Worm (Caenorhabditis elegans): ENCODE data around the gene K10C2.8.

The K10C2.8 gene

DNA sequence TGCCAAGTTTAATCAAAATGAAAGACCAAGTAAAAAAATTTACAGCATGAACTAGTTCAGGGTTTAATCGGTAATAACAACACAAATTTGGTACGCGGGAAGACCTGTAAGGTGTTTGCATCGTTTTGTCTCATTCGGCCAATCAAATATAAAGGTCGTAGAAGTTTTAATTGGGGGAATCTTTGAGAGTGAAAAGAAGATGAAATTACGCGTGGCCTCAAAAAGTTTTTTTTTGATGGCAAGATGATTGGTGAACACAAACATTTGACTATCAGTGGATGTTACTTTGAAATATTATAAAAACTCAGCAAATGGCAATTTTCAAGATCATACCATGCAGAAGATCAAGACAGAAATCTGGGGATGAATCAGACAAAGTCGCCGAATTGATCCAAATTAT lies 17.7 kb upstream of the K10C2.8 start, which contains the start of gene nas-33:
Gene nas-33, minus strand, starts transcription at position 101 of the 400 bp plus-strand sequence.
- TF ChIP-seq unc-55 (GFP tag; optimal IDR thresholded peaks at IDR 0.05), result no peak
- TF ChIP-seq nhr-21 (tag; optimal IDR thresholded peaks at IDR 0.05), result no peak
- TF ChIP-seq elt-1 (tag; optimal IDR thresholded peaks at IDR 0.05), result no peak
- no peak for TF ChIP-seq blmp-1 (tag; optimal IDR thresholded peaks at IDR 0.05; ENCODE audit: insufficient read depth)
- no peak for TF ChIP-seq alr-1 (tag; optimal IDR thresholded peaks at IDR 0.05)
- no peak for TF ChIP-seq crh-2 (tag; optimal IDR thresholded peaks at IDR 0.05)
- no peak for TF ChIP-seq nhr-25 (tag; optimal IDR thresholded peaks at IDR 0.05)

DNA sequence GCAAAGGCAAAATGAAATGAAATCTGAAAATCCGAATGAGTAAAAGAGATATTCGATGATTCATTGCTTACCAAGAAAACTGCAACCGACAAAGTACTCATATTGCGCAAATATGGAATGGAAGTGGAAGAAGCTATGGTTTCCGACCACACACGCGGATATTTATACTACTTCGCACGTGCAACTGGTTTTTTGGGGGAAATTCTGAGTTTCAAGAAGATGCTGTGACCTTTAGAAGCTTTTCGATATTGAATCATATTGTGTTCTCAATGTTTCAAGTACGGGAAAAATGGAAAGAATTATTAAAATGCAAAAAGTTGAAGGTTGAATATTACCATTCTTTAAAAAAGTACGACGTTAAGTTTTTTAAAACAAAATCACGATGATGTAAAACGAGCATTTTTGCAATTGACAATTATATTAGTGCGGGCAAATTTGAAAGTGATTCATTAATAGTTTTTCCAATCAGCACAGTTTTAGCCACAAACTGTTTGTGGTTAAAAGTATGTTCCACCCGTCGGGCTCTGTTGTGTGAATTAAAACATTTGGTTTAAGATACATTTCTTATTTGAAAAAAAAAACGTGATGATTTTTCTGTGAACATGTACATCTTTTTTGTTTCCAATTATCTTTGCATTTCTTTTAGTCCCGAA lies 13.5 kb upstream of the K10C2.8 start, which contains the start of the genes grl-6 and K10C2.6:
Gene grl-6, minus strand, starts transcription at position 101 of the 653 bp plus-strand sequence.
Gene K10C2.6, plus strand, starts transcription at position 603 of the 653 bp plus-strand sequence.
- TF ChIP-seq alr-1 (tag; optimal IDR thresholded peaks at IDR 0.05) (no peak), snpc-4 (tag; optimal IDR thresholded peaks at IDR 0.05) (no peak), aly-2 (tag; optimal IDR thresholded peaks at IDR 0.05) (no peak), zag-1 (tag; optimal IDR thresholded peaks at IDR 0.05) (no peak), nhr-11 (tag; optimal IDR thresholded peaks at IDR 0.05) (no peak), sma-9 (GFP tag; optimal IDR thresholded peaks at IDR 0.05) (no peak), sma-9 (tag; optimal IDR thresholded peaks at IDR 0.05) (no peak), dmd-4 (tag; optimal IDR thresholded peaks at IDR 0.05) (no peak), nhr-77 (tag; optimal IDR thresholded peaks at IDR 0.05) (no peak), lin-13 (GFP tag; optimal IDR thresholded peaks at IDR 0.05) (no peak), mdl-1 (tag; optimal IDR thresholded peaks at IDR 0.05) (no peak), ztf-4 (tag; optimal IDR thresholded peaks at IDR 0.05) (no peak), R02D3.7 (tag; optimal IDR thresholded peaks at IDR 0.05) (no peak)

DNA sequence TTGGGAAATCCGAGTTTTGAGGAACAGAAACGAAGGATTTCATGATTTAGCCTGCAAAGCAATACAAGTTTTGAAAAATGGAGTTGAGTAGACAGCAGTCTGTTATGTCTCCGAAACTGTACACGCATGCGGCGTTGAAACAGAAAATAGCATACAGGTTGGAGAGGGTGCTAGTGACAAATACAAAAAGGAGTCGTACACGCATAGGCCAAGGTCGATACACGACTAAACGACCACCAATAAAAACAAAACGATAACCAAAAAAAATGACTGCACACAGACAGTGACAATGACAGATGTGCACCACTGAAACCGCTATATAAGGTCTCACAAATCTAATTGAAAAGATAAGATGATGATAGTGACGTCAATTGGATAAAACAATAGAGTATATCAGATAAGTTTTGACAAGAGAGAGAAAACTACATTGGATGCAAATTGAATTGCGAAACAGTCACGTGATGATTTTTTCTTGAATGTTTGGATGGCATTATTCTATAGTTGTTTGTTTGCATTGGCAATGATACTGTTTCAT lies 11.5 kb upstream of the K10C2.8 start, which contains the start of gene fah-1:
Gene fah-1, minus strand, starts transcription at position 51 of the 535 bp plus-strand sequence.
- TF ChIP-seq lsy-2 (tag; optimal IDR thresholded peaks at IDR 0.05) (no peak), nhr-10 (tag; optimal IDR thresholded peaks at IDR 0.05) (no peak), nhr-6 (tag; optimal IDR thresholded peaks at IDR 0.05) (peak; percentile 33), lin-39 (tag; optimal IDR thresholded peaks at IDR 0.05) (no peak), zag-1 (tag; optimal IDR thresholded peaks at IDR 0.05) (no peak), nhr-11 (tag; optimal IDR thresholded peaks at IDR 0.05) (no peak), ztf-1 (GFP tag; conservative IDR thresholded peaks at IDR 0.05) (no peak), nhr-23 (tag; optimal IDR thresholded peaks at IDR 0.05) (no peak), elt-1 (tag; optimal IDR thresholded peaks at IDR 0.05) (no peak), ceh-82 (tag; optimal IDR thresholded peaks at IDR 0.05) (no peak), sem-4 (tag; optimal IDR thresholded peaks at IDR 0.05) (no peak), sma-9 (GFP tag; optimal IDR thresholded peaks at IDR 0.05) (peak; percentile 86), sma-9 (tag; optimal IDR thresholded peaks at IDR 0.05) (no peak), nhr-25 (tag; optimal IDR thresholded peaks at IDR 0.05) (peak; percentile 75), R02D3.7 (tag; optimal IDR thresholded peaks at IDR 0.05) (no peak), skn-1 (tag; optimal IDR thresholded peaks at IDR 0.05) (no peak), ZK546.5 (tag; optimal IDR thresholded peaks at IDR 0.05) (no peak), aly-2 (tag; optimal IDR thresholded peaks at IDR 0.05) (no peak), fos-1 (tag; optimal IDR thresholded peaks at IDR 0.05) (peak; percentile 43), lin-13 (GFP tag; optimal IDR thresholded peaks at IDR 0.05) (no peak), blmp-1 (tag; optimal IDR thresholded peaks at IDR 0.05; ENCODE audit: insufficient read depth) (peak; percentile 34), sma-3 (GFP tag; optimal IDR thresholded peaks at IDR 0.05) (peak; percentile 89), mdl-1 (tag; optimal IDR thresholded peaks at IDR 0.05) (peak in 1 of 2 experiments; percentile 33), crh-2 (tag; optimal IDR thresholded peaks at IDR 0.05) (peak; percentile 51), unc-55 (GFP tag; optimal IDR thresholded peaks at IDR 0.05) (no peak), ama-1 (optimal IDR thresholded peaks at IDR 0.05) (no peak), nhr-77 (tag; optimal IDR thresholded peaks at IDR 0.05) (no peak), gmeb-1 (tag; optimal IDR thresholded peaks at IDR 0.05) (peak; percentile 51), nhr-21 (tag; optimal IDR thresholded peaks at IDR 0.05) (peak; percentile 58), Y55F3AM.14 (GFP tag; optimal IDR thresholded peaks at IDR 0.05) (peak; percentile 54), ceh-16 (tag; optimal IDR thresholded peaks at IDR 0.05) (no peak), lin-11 (tag; optimal IDR thresholded peaks at IDR 0.05) (no peak), nhr-237 (tag; optimal IDR thresholded peaks at IDR 0.05) (no peak), mbf-1 (tag; optimal IDR thresholded peaks at IDR 0.05) (no peak), mab-5 (tag; optimal IDR thresholded peaks at IDR 0.05) (no peak), F13H6.1 (tag; optimal IDR thresholded peaks at IDR 0.05) (peak; percentile 32), alr-1 (tag; optimal IDR thresholded peaks at IDR 0.05) (no peak), egl-27 (tag; optimal IDR thresholded peaks at IDR 0.05) (peak; percentile 56), snpc-4 (tag; optimal IDR thresholded peaks at IDR 0.05) (no peak), nhr-129 (tag; optimal IDR thresholded peaks at IDR 0.05) (peak; percentile 60), dmd-4 (tag; optimal IDR thresholded peaks at IDR 0.05) (no peak), ztf-4 (tag; optimal IDR thresholded peaks at IDR 0.05) (peak; percentile 38), peb-1 (tag; optimal IDR thresholded peaks at IDR 0.05) (no peak), unc-39 (tag; optimal IDR thresholded peaks at IDR 0.05) (no peak), elt-3 (tag; optimal IDR thresholded peaks at IDR 0.05) (no peak), nhr-12 (tag; optimal IDR thresholded peaks at IDR 0.05) (no peak)
